Worm (Caenorhabditis elegans) whole organism, L2 larva: ENCODE measurements around the gene mdt-17.

Experiments
- F13H6.1 ChIP-seq: sonication (generic microtip); optimal IDR thresholded peaks from 2 replicates; lab custom pipeline; 2016; ENCODE audit warnings: missing genetic modification characterization, missing compliant biosample characterization
- ZK546.5 ChIP-seq: sonication (generic microtip); optimal IDR thresholded peaks from 2 replicates; lab custom pipeline; 2017; ENCODE audit warnings: missing biosample characterization, missing genetic modification characterization
- alr-1 ChIP-seq: fragments of 150-350 bp; optimal IDR thresholded peaks from 2 replicates; lab custom pipeline; 2014; ENCODE audit warnings: missing biosample characterization, missing genetic modification characterization
- blmp-1 ChIP-seq: sonication (generic microtip); optimal IDR thresholded peaks from 2 replicates; lab custom pipeline; 2017; ENCODE audit warnings: missing genetic modification characterization, mild to moderate bottlenecking, missing compliant biosample characterization, antibody characterized with exemption, moderate library complexity; ENCODE audit not compliant: insufficient read depth
- elt-1 ChIP-seq: fragments of 150-350 bp; optimal IDR thresholded peaks from 2 replicates; lab custom pipeline; 2014; ENCODE audit warnings: missing biosample characterization, missing genetic modification characterization
- elt-3 ChIP-seq: sonication (generic microtip); optimal IDR thresholded peaks from 2 replicates; lab custom pipeline; 2017; ENCODE audit warnings: missing biosample characterization, missing genetic modification characterization
- fos-1 ChIP-seq: fragments of 150-350 bp; optimal IDR thresholded peaks from 2 replicates; lab custom pipeline; 2014; ENCODE audit warnings: missing biosample characterization, missing genetic modification characterization
- gmeb-1 ChIP-seq: fragments of 150-350 bp; optimal IDR thresholded peaks from 2 replicates; lab custom pipeline; 2014; ENCODE audit warnings: missing biosample characterization, missing genetic modification characterization
- lin-13 ChIP-seq: fragments of 150-350 bp; optimal IDR thresholded peaks from 2 replicates; lab custom pipeline; 2014; ENCODE audit warnings: missing biosample characterization, missing genetic modification reagents, missing genetic modification characterization
- lin-39 ChIP-seq: fragments of 150-350 bp; optimal IDR thresholded peaks from 2 replicates; lab custom pipeline; 2014; ENCODE audit warnings: missing biosample characterization, missing genetic modification reagents, missing genetic modification characterization
- lsy-2 ChIP-seq, 2 experiments: fragments of 150-350 bp in 1 of 2; sonication (generic microtip) in 1 of 2; optimal IDR thresholded peaks; 2 replicates each; lab custom pipeline; 2014 to 2017; ENCODE audit warnings: missing biosample characterization in 2 of 2, missing genetic modification characterization in 2 of 2
- nhr-11 ChIP-seq: fragments of 150-350 bp; optimal IDR thresholded peaks from 2 replicates; lab custom pipeline; 2014; ENCODE audit warnings: missing biosample characterization, missing genetic modification characterization
- nhr-12 ChIP-seq: fragments of 150-350 bp; optimal IDR thresholded peaks from 2 replicates; lab custom pipeline; 2014; ENCODE audit warnings: missing biosample characterization, missing genetic modification characterization
- nhr-21 ChIP-seq: fragments of 150-350 bp; optimal IDR thresholded peaks from 2 replicates; lab custom pipeline; 2014; ENCODE audit warnings: missing biosample characterization, missing genetic modification characterization
- nhr-23 ChIP-seq: fragments of 150-350 bp; optimal IDR thresholded peaks from 2 replicates; lab custom pipeline; 2014; ENCODE audit warnings: missing biosample characterization, missing genetic modification reagents, missing genetic modification characterization
- nhr-237 ChIP-seq: fragments of 150-350 bp; optimal IDR thresholded peaks from 2 replicates; lab custom pipeline; 2014; ENCODE audit warnings: missing biosample characterization, missing genetic modification characterization
- nhr-6 ChIP-seq: fragments of 150-350 bp; optimal IDR thresholded peaks from 2 replicates; lab custom pipeline; 2014; ENCODE audit warnings: missing biosample characterization, missing genetic modification characterization
- peb-1 ChIP-seq: fragments of 150-350 bp; optimal IDR thresholded peaks from 2 replicates; lab custom pipeline; 2014; ENCODE audit warnings: missing biosample characterization, missing genetic modification characterization
- sem-4 ChIP-seq: fragments of 150-350 bp; optimal IDR thresholded peaks from 2 replicates; lab custom pipeline; 2014; ENCODE audit warnings: missing biosample characterization, missing genetic modification reagents, missing genetic modification characterization
- skn-1 ChIP-seq: sonication (generic microtip); optimal IDR thresholded peaks from 2 replicates; lab custom pipeline; 2017; ENCODE audit warnings: missing biosample characterization, missing genetic modification characterization
- sma-3 ChIP-seq: sonication (generic microtip); optimal IDR thresholded peaks from 2 replicates; lab custom pipeline; 2016; ENCODE audit warnings: missing genetic modification reagents, missing genetic modification characterization, missing compliant biosample characterization
- sma-9 ChIP-seq, 2 experiments: fragments of 150-350 bp in 1 of 2; sonication (generic microtip) in 1 of 2; optimal IDR thresholded peaks; 2 replicates each; lab custom pipeline; 2014 to 2016; ENCODE audit warnings: missing genetic modification characterization in 2 of 2, mild to moderate bottlenecking in 1 of 2, missing biosample characterization in 1 of 2, missing compliant biosample characterization in 1 of 2, missing genetic modification reagents in 1 of 2, moderate library complexity in 1 of 2
- unc-39 ChIP-seq: fragments of 150-350 bp; optimal IDR thresholded peaks from 2 replicates; lab custom pipeline; 2014; ENCODE audit warnings: missing biosample characterization, missing genetic modification characterization
- unc-55 ChIP-seq: fragments of 150-350 bp; sonication (generic microtip); optimal IDR thresholded peaks from 3 replicates; lab custom pipeline; 2014; ENCODE audit warnings: missing biosample characterization, missing genetic modification reagents, missing genetic modification characterization
- unc-62 ChIP-seq: fragments of 150-350 bp; optimal IDR thresholded peaks from 2 replicates; lab custom pipeline; 2014; ENCODE audit warnings: missing biosample characterization, missing genetic modification reagents, missing genetic modification characterization
- ztf-4 ChIP-seq: fragments of 150-350 bp; optimal IDR thresholded peaks from 2 replicates; lab custom pipeline; 2014; ENCODE audit warnings: missing biosample characterization, missing genetic modification characterization

Gene mdt-17

DNA sequence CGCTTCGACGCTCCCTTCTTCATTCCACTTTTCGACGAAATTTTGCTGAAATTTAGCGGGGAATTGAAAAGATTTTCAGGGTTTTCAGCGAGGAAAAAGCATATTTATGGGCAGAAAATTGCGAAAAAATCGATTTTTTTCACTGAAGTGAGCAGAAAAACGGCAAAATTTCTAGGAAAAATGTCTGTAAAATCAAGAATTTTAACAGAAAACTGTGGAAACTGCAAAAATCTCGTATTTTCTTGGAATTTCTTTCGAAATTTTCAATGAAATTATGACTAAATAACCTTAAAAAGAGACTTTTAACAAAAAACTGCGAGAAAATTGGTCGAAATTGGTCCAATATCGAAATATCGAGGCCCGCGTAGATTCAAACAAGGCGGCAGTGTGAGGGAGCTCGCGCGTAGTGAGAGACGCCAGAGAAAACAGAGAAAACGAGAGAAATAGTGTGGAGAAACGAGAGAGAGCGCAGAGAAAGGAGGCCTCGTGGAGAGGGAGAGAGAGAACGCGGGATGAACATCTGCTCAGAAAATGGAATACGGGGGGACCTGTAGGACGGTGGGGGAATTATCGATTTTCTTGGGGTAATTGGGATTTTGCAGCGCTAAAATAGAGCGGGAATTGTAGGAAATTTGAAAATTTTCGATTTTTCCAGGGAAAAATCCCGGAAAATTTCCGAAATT is 17.5 kb downstream of the mdt-17 start, which contains the start of gene swsn-1 (continued):
- TF ChIP-seq elt-3 (tag; lab: Kevin White, UChicago) (no peak), sem-4 (tag; lab: Kevin White, UChicago) (no peak), fos-1 (tag; lab: Kevin White, UChicago) (no peak), F13H6.1 (peak; percentile 42), lsy-2 (tag; optimal IDR thresholded peaks at IDR 0.05; lab: Kevin White, UChicago) (peak; percentile 18 to 47), unc-55 (GFP tag; lab: Kevin White, UChicago) (peak; percentile 66), peb-1 (tag; lab: Kevin White, UChicago) (no peak), unc-62 (GFP tag; lab: Kevin White, UChicago) (no peak), ztf-4 (tag; lab: Kevin White, UChicago) (no peak), nhr-12 (tag; lab: Kevin White, UChicago) (no peak)

DNA sequence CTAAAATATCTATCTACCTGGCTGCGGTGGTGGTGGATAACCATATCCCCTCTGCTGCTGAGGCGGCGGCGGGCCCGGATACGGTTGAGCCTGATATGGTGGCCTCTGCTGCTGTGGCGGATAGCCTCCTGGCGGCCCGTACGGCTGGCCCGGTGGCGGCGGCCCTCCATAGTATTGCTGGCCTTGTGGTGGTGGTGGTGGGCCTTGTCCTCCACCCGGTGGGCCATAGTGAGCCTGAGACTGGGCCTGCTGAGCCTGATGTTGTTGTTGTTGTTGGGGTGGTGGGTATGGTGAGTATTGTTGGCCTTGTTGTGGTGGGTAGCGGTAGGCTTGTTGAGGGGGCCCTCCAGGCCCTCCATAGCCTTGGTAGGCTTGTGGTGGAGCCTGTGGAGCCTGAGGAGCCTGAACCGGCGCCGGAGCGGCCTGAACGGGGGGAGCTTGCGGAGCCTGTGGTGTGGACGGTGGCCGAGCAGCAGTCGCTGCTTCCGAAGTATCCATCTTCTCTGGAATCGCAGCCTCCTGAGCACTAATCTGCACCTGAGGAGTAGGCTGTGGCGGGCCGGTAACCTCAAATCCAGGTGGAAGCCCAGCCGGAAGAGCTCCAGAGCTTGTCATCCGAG is 25.7 kb downstream of the mdt-17 start:
- TF ChIP-seq nhr-23 (tag; lab: Kevin White, UChicago) = no peak
- no peak for TF ChIP-seq nhr-11 (tag; lab: Kevin White, UChicago)
- TF ChIP-seq ZK546.5 (tag; lab: Kevin White, UChicago) = no peak
- no peak for TF ChIP-seq ztf-4 (tag; lab: Kevin White, UChicago)
- TF ChIP-seq sem-4 (tag; lab: Kevin White, UChicago) = no peak
- no peak for TF ChIP-seq lin-39 (tag; lab: Kevin White, UChicago)
- TF ChIP-seq alr-1 = no peak

DNA sequence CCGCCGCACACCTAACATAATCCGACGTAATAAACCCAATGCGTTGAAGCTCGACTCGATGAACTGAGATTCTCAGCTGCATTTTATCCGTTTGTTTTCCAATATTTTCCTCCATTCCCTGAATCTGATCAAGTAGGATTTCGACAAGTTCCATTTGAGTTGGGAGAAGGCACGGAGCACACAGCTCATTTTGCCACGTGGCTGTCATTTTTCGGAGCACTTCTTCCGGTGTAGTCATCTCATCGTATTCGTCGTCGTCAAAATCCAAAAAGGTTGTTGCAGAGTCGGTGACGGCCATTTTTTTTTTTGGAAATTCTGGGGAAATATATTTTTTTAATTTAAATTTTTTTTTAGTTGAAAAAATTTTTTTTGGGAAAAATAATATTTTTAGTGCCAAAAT is 29.6 kb downstream of the mdt-17 start, which contains the start of gene sld-5:
TSS of gene sld-5 (minus strand) at position 317 of the 400 bp plus-strand sequence.
- no peak for TF ChIP-seq F13H6.1

DNA sequence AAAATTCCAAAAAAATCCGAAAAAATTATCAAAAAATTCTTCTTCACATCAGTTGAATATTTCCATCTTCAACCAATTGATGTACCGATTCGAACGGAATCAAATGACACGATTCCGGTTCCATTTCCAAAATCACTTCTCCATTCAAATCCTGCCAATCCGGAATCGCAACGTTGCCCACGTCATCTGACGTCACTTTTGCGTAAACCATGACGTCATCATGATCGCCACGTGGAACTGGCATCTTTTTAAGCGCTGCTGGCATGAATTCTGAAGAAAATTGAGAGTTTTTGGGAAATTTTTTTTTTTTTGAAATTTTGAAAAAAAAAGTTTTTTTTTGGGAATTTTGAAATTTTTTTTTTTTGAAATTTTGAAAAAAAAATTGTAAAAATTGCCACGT is 31.8 kb downstream of the mdt-17 start:
- TF ChIP-seq ztf-4 (tag; lab: Kevin White, UChicago) (no peak), nhr-11 (tag; lab: Kevin White, UChicago) (no peak), nhr-21 (tag; lab: Kevin White, UChicago) (no peak), blmp-1 (tag; lab: Kevin White, UChicago) (no peak), nhr-237 (tag; lab: Kevin White, UChicago) (no peak), sma-3 (no peak), unc-55 (GFP tag; lab: Kevin White, UChicago) (no peak), sem-4 (tag; lab: Kevin White, UChicago) (no peak)

DNA sequence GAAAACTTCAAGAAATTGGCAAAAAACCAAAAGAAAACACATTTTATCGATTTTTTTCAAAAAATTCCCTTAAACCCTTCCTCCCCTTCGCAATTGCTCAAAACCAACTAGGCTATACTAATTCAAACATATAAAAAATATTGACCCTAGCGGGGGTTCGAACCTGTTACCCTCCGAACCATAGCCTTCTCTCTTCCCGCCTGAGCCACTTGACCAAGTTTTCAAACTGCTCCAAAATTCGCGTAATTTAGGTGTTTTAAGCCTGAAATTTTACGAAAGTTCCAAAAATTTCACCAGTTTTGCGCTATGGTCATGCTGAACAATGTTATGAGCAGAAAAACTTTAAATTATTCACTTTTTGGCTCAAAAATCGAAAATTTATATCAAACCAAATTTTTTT is 32.6 kb downstream of the mdt-17 start:
- TF ChIP-seq elt-1 (tag; lab: Kevin White, UChicago) (no peak), sem-4 (tag; lab: Kevin White, UChicago) (no peak), gmeb-1 (tag; lab: Kevin White, UChicago) (no peak)

DNA sequence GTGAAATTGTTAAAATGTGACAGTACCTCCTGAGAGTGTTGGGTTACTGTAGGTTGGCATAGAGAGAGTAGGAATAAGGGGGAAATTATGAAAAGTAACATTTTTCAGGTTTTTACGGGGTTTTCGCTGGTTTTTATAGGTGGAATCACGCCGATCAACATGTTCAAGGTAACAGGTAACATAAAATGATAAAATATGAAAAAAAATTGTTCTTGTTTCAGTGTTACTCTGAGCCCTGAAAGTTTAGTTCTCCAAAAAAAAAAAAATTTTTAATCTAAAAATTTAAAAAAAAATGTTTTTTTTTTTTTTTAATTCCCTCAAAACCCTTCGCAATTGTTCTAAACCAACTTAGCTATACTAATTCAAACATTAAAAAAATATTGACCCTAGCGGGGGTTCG is 33.3 kb downstream of the mdt-17 start, which contains the start of gene Y113G7B.15:
TSS of gene Y113G7B.15 (minus strand) at position 101 of the 400 bp plus-strand sequence.
- TF ChIP-seq lsy-2 (tag; optimal IDR thresholded peaks at IDR 0.05; lab: Kevin White, UChicago) (no peak), nhr-6 (no peak), nhr-237 (tag; lab: Kevin White, UChicago) (no peak)

DNA sequence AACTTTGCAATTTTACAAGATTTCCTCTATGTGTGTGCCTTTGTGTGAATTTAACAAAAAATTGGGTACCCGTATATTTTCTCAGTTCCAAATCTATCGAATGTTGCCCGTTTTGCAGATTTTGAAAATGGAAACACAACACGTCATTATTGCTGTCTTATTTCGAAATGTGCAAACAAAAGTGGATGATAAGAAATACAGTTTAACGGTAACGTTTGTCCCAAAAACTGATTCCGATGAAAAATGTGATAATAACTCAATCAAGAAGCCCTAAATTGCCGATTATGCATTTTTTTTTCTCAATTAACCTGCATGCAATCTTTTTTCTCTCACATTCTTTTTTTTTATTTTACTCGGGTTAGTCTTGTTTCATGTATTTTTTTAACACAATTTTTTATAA is 41.7 kb downstream of the mdt-17 start:
- no peak for TF ChIP-seq unc-39 (tag; lab: Kevin White, UChicago)
- no peak for TF ChIP-seq elt-3 (tag; lab: Kevin White, UChicago)
- peak; percentile 61 for TF ChIP-seq fos-1 (tag; lab: Kevin White, UChicago)
- no peak for TF ChIP-seq sma-9 (GFP tag; optimal IDR thresholded peaks at IDR 0.05; lab: Kevin White, UChicago)
- no peak for TF ChIP-seq sma-9 (tag; optimal IDR thresholded peaks at IDR 0.05; lab: Kevin White, UChicago)
- no peak for TF ChIP-seq skn-1
- no peak for TF ChIP-seq lin-13
